Worm (Caenorhabditis elegans): ENCODE measurements around the gene tbc-8.
A peak's percentile ranks its signal among the peaks of the same experiment; 100 is the strongest.

tbc-8 gene

ce11 chrIII:10338992-10339852 lies 25.5 kb upstream of the tbc-8 start:
- TF ChIP-seq ZK546.5 (tag; optimal IDR thresholded peaks at IDR 0.05) (no peak), ama-1 (optimal IDR thresholded peaks at IDR 0.05) (peak; percentile 66), skn-1 (tag; optimal IDR thresholded peaks at IDR 0.05) (no peak), elt-2 (tag; optimal IDR thresholded peaks at IDR 0.05) (no peak), pqm-1 (tag; optimal IDR thresholded peaks at IDR 0.05) (no peak), eor-1 (tag; optimal IDR thresholded peaks at IDR 0.05) (no peak), nhr-67 (tag; optimal IDR thresholded peaks at IDR 0.05) (no peak), egl-5 (tag; optimal IDR thresholded peaks at IDR 0.05) (no peak), lsy-12 (tag; optimal IDR thresholded peaks at IDR 0.05) (no peak), nhr-28 (tag; optimal IDR thresholded peaks at IDR 0.05) (no peak), elt-3 (tag; optimal IDR thresholded peaks at IDR 0.05) (no peak), R02D3.7 (tag; optimal IDR thresholded peaks at IDR 0.05) (peak; percentile 19), egl-27 (tag; optimal IDR thresholded peaks at IDR 0.05) (no peak), lin-39 (tag; optimal IDR thresholded peaks at IDR 0.05) (no peak), ceh-28 (tag; optimal IDR thresholded peaks at IDR 0.05) (peak; percentile 34), tbx-2 (tag; optimal IDR thresholded peaks at IDR 0.05) (no peak), hmg-11 (tag; optimal IDR thresholded peaks at IDR 0.05) (no peak), nhr-25 (tag; optimal IDR thresholded peaks at IDR 0.05) (peak; percentile 39), lin-15B (tag; optimal IDR thresholded peaks at IDR 0.05) (no peak)

- TF ChIP-seq skn-1 (tag; optimal IDR thresholded peaks at IDR 0.05) = no peak
- TF ChIP-seq pha-4 (tag; optimal IDR thresholded peaks at IDR 0.05) = no peak
- TF ChIP-seq ceh-16 (tag; optimal IDR thresholded peaks at IDR 0.05) = no peak
- TF ChIP-seq ama-1 (optimal IDR thresholded peaks at IDR 0.05) = no peak
- TF ChIP-seq fos-1 (tag; optimal IDR thresholded peaks at IDR 0.05) = no peak
- TF ChIP-seq lin-39 (tag; optimal IDR thresholded peaks at IDR 0.05) = no peak
- TF ChIP-seq nhr-77 (tag; optimal IDR thresholded peaks at IDR 0.05) = no peak
- TF ChIP-seq nhr-11 (tag; optimal IDR thresholded peaks at IDR 0.05) = no peak
- no peak for TF ChIP-seq ceh-9 (tag; optimal IDR thresholded peaks at IDR 0.05)
- no peak for TF ChIP-seq R02D3.7 (tag; optimal IDR thresholded peaks at IDR 0.05)
- TF ChIP-seq elt-3 (tag; optimal IDR thresholded peaks at IDR 0.05) = no peak
- no peak for TF ChIP-seq mdl-1 (tag; optimal IDR thresholded peaks at IDR 0.05)
- TF ChIP-seq ztf-4 (tag; optimal IDR thresholded peaks at IDR 0.05) = no peak
These were observed 24.8 kb upstream of the tbc-8 start for ce11 chrIII:10339949-10340348.

ce11 chrIII:10341758-10342157 lies 23.0 kb upstream of the tbc-8 start, which contains the start of gene tbx-9:
TSS of gene tbx-9 (minus strand) at chrIII:10341858.
- TF ChIP-seq egl-27 (tag; optimal IDR thresholded peaks at IDR 0.05) (no peak), unc-39 (tag; optimal IDR thresholded peaks at IDR 0.05) (no peak), lsy-12 (tag; optimal IDR thresholded peaks at IDR 0.05) (no peak), sea-2 (GFP tag; optimal IDR thresholded peaks at IDR 0.05) (no peak), R02D3.7 (tag; optimal IDR thresholded peaks at IDR 0.05) (no peak), nhr-237 (tag; optimal IDR thresholded peaks at IDR 0.05) (no peak), nhr-76 (tag; optimal IDR thresholded peaks at IDR 0.05) (no peak)

ce11 chrIII:10344762-10345161 lies 20.0 kb upstream of the tbc-8 start:
- TF ChIP-seq nhr-67 (tag; optimal IDR thresholded peaks at IDR 0.05) (no peak), pha-4 (tag; optimal IDR thresholded peaks at IDR 0.05) (no peak), ama-1 (optimal IDR thresholded peaks at IDR 0.05) (no peak), ceh-82 (tag; optimal IDR thresholded peaks at IDR 0.05) (no peak), snpc-4 (tag; optimal IDR thresholded peaks at IDR 0.05) (no peak), nhr-43 (tag; optimal IDR thresholded peaks at IDR 0.05; ENCODE audit: poor library complexity, severe bottlenecking) (no peak), hmg-11 (tag; optimal IDR thresholded peaks at IDR 0.05) (no peak), lsy-12 (tag; optimal IDR thresholded peaks at IDR 0.05) (no peak), ceh-9 (tag; optimal IDR thresholded peaks at IDR 0.05) (no peak), eor-1 (tag; optimal IDR thresholded peaks at IDR 0.05) (no peak), nhr-76 (tag; optimal IDR thresholded peaks at IDR 0.05) (no peak), nhr-28 (tag; optimal IDR thresholded peaks at IDR 0.05) (no peak), aly-2 (tag; optimal IDR thresholded peaks at IDR 0.05) (no peak), lin-15B (tag; optimal IDR thresholded peaks at IDR 0.05) (no peak), zag-1 (tag; optimal IDR thresholded peaks at IDR 0.05) (no peak), nhr-23 (tag; optimal IDR thresholded peaks at IDR 0.05) (no peak)
